Worm (Caenorhabditis elegans) whole organism, L4/young adult: Measurements from ENCODE around the gene T28A11.13.

Experiments used
- W03F9.2 ChIP-seq: fragments of 150-350 bp; optimal IDR thresholded peaks from 2 replicates; lab custom pipeline; 2014; ENCODE audit warnings: missing biosample characterization, missing genetic modification characterization
- dao-5 ChIP-seq: sonication (generic microtip); optimal IDR thresholded peaks from 2 replicates; lab custom pipeline; 2016; ENCODE audit warnings: missing genotype, missing genetic modification characterization, moderate library complexity, missing compliant biosample characterization
- him-1 ChIP-seq: sonication (generic microtip); optimal IDR thresholded peaks from 2 replicates; lab custom pipeline; 2016; ENCODE audit warnings: missing genotype, missing genetic modification reagents, missing genetic modification characterization, missing compliant biosample characterization

DNA sequence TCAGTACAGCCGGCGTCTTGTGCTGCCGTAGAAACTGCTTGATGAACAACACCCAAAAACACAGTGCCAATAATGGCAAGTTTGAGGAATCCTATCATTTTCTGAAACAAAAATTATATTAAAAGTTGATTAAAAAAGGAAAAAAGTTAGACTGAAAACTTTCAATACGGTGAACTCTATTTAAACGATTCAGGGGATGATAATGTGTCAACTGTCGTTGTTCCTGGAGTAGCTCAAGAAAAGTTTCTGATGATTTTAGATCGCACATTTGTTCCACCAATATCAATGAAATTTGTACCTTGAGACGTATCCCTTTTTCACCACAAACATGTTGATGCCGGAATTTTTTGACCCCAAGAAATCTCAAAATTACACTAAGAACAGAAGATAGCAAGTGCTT is 17.9 kb upstream of the T28A11.13 start, which contains the start of gene T28A11.18:
- no peak for TF ChIP-seq W03F9.2 (tag; lab: Kevin White, UChicago)
- TF ChIP-seq dao-5, result no peak
- TF ChIP-seq him-1 (tag; lab: Kevin White, UChicago), result no peak
